Fruit fly (Drosophila melanogaster): ENCODE data around the gene ema.

DNA sequence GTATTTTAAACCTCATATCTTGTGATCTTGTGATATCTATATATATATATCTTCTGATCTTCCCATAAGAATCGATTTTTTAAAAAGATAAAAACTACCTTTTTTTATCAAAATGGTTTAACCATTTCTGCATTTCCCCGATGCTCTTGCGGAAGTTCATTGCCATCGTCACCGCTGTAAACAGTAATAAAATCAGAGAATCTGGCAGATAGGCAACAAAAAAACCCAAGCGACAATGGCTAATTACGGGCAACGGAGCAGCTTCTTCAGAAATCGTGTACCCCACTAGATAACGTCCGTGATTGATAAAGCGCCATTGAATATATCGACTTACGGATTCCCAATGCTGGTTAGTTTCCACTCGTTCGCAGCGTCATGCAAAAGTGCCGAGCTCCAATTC is 12.7 kb upstream of the ema start, which contains the start of gene CG10405:
- TF ChIP-seq kay (GFP tag; ENCODE audit: borderline replicate concordance) (no peak), CG1620 (GFP tag; optimal IDR thresholded peaks at IDR 0.05) (no peak), pad (GFP tag; optimal IDR thresholded peaks at IDR 0.05) (no peak), bab1 (GFP tag; optimal IDR thresholded peaks at IDR 0.05) (no peak), Hr96 (GFP tag; optimal IDR thresholded peaks at IDR 0.05) (no peak), CG7101 (tag; optimal IDR thresholded peaks at IDR 0.05) (no peak), CG12768 (GFP tag; optimal IDR thresholded peaks at IDR 0.05) (no peak), Clk (GFP tag; optimal IDR thresholded peaks at IDR 0.05) (no peak), tj (GFP tag; optimal IDR thresholded peaks at IDR 0.05) (no peak), cnc (optimal IDR thresholded peaks at IDR 0.05) (no peak)

Measured in whole organism, adult.